Worm (Caenorhabditis elegans) whole organism, midembryonic: ENCODE results near the gene fipr-16.

Experiments
- T22C8.4 ChIP-seq: fragments of 200-800 bp; sonication (Bioruptor generic); IDR thresholded peaks from 2 replicates; pipeline ENCODE4 v1.3.6; 2022; ENCODE audit warnings: missing genetic modification characterization, missing compliant biosample characterization
- cog-1 ChIP-seq: sonication (generic microtip); optimal IDR thresholded peaks from 2 replicates; lab custom pipeline; 2016; ENCODE audit warnings: missing genetic modification characterization, missing compliant biosample characterization
- flt-1 ChIP-seq: fragments of 200-800 bp; sonication (Bioruptor generic); IDR thresholded peaks from 2 replicates; pipeline ENCODE4 v1.3.6; 2022; ENCODE audit warnings: missing genetic modification characterization, missing compliant biosample characterization
- klf-2 ChIP-seq: fragments of 200-800 bp; sonication (Bioruptor generic); conservative IDR thresholded peaks from 2 replicates; pipeline ENCODE4 v1.3.6; 2022; ENCODE audit warnings: missing genetic modification reagents, missing genetic modification characterization, missing compliant biosample characterization
- med-1 ChIP-seq: sonication (generic microtip); optimal IDR thresholded peaks from 2 replicates; lab custom pipeline; 2017; ENCODE audit warnings: missing genetic modification characterization, mild to moderate bottlenecking, missing compliant biosample characterization, antibody characterized with exemption, missing genetic modification reagents; ENCODE audit not compliant: insufficient read depth
- ref-1 ChIP-seq: fragments of 200-800 bp; sonication (Bioruptor generic); conservative IDR thresholded peaks from 2 replicates; pipeline ENCODE4 v1.3.6; 2022; ENCODE audit warnings: missing genetic modification reagents, missing genetic modification characterization, missing compliant biosample characterization
- tab-1 ChIP-seq: fragments of 200-800 bp; sonication (Bioruptor generic); IDR thresholded peaks from 2 replicates; pipeline ENCODE4 v1.3.6; 2022; ENCODE audit warnings: missing genetic modification characterization, missing compliant biosample characterization
- ztf-23 ChIP-seq: fragments of 200-800 bp; sonication (Bioruptor generic); IDR thresholded peaks from 2 replicates; pipeline ENCODE4 v1.3.6; 2022; ENCODE audit warnings: missing genetic modification reagents, missing genetic modification characterization, missing compliant biosample characterization
- ztf-29 ChIP-seq: fragments of 200-800 bp; sonication (Bioruptor generic); IDR thresholded peaks from 2 replicates; pipeline ENCODE4 v1.3.6; 2022; ENCODE audit warnings: missing genetic modification reagents, missing genetic modification characterization, missing compliant biosample characterization

Gene fipr-16

DNA sequence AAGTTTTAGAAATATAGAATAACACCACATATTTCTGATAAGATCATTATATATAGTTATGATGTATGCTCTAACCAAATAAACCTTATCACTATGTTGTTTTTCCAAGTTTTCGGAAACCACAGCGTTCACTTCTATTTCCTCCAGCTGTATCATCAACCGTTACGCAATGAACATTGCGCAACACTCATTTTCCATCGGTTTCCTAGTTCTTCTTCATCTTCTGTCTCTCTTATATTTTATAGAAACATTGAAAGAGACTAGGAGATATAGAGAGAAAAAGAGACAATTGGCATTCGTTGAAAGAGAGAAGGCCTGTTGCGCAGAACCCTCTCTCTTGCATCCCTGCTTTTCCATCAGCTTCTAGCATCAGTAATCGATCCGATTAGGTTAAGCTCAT lies 16.5 kb downstream of the fipr-16 start:
- TF ChIP-seq cog-1 (tag; lab: Kevin White, UChicago): no peak
- no peak for TF ChIP-seq med-1
- no peak for TF ChIP-seq klf-2 (GFP tag; lab: Robert Waterston, UW)
- no peak for TF ChIP-seq T22C8.4
- no peak for TF ChIP-seq flt-1 (GFP tag; lab: Robert Waterston, UW)
- TF ChIP-seq ztf-29 (GFP tag; lab: Robert Waterston, UW): no peak
- no peak for TF ChIP-seq tab-1 (GFP tag; lab: Robert Waterston, UW)
- TF ChIP-seq ztf-23: no peak
- no peak for TF ChIP-seq ref-1

DNA sequence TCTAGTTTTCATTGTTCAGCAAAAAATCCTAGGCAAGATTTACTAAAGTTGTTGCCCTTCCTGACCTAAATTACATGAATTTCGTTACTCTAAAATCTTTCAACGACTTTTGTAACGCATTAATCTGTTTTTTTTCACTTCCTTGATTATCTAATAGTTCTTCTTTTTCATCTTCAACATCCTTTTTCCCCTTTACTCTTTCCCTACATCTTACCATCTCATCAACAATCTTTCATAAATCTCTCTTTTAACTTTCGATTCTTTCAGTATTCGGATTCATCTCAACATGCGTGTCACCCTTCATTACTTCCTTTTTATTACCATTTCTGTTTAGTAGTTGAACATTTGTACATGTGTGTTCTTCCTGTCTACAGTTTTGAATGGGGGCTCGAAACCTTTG lies 16.9 kb downstream of the fipr-16 start:
- TF ChIP-seq ztf-23: no peak
- no peak for TF ChIP-seq ref-1
- no peak for TF ChIP-seq med-1

DNA sequence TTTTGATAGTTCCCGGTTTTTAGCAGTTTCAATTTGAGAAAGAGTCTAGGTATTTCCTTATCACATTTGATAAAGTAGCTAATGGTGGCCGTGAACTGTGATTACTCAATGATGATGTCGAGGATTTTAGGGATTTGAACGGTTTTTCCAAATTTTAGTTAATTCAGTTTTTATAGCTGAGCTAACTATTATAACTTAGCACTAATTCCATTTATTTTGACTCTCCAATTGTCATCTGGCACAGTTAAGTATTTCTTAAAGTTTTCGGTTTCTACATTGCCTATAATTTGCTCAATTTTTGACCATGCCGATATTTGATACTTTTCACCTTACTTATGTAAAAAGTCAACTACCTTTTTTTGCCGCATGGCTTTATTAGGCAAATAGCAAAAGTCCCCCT lies 17.5 kb downstream of the fipr-16 start:
- TF ChIP-seq flt-1 (GFP tag; lab: Robert Waterston, UW) (no peak), cog-1 (tag; lab: Kevin White, UChicago) (no peak), tab-1 (GFP tag; lab: Robert Waterston, UW) (no peak)

DNA sequence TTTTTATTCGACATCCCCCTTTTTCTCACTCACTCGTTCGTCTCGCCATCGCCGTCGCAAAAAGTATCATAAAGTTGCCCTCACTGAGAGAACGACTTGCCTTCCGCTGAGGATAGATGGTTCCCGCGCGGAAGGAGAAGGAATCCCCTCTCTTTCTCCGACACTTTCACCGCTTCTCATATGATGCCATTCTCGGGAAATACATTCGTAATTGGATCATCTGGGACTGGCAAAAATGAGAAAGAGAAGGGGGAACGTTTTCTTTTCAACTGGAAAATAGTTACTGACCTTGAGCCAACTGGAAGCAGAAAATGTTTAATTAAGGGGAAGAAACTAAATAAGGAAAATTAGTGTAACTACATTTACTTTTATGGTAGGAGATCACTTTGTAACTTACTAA lies 18.9 kb downstream of the fipr-16 start:
- TF ChIP-seq ztf-29 (GFP tag; lab: Robert Waterston, UW): no peak

DNA sequence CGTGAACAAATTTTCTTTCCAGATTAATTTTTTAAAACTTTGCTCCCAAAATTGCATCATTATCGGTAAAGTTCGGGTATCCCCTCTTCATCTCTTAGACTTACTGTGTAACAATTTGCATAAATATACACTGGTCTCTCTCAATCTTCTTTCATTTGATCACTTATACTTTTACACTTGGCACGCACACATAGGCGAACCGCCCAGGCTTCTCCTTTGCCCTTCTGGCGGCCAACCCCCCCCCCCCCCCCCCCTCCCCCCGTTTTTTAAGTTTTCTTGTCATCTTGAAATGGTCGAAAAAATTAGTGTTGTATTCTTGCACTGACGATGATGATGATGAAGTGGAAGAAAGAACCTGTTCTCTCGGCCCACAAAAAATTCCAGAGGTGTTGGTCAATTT lies 20.5 kb downstream of the fipr-16 start:
- TF ChIP-seq klf-2 (GFP tag; lab: Robert Waterston, UW) (no peak), ztf-23 (no peak), cog-1 (tag; lab: Kevin White, UChicago) (no peak), ztf-29 (GFP tag; lab: Robert Waterston, UW) (no peak), T22C8.4 (no peak), tab-1 (GFP tag; lab: Robert Waterston, UW) (no peak), flt-1 (GFP tag; lab: Robert Waterston, UW) (no peak), med-1 (no peak), ref-1 (no peak)

DNA sequence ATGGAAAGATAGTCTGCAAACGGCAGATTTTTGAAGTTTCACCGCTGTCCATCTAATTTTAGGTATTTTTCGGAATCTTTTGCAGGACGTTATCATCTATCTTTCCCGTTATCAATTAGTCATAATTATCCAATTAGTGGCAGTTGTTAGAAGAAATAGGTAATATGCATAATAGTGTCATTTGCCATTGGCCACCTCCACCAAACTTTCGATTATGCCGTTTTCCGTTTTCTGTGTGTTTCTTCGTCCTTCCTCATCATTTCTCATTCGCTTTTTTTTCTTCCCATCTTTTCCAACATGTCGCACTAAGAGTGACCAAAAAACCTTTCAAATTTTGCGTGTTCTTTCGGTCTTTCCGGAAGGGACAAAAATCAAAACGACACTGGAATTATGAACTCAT lies 26.4 kb downstream of the fipr-16 start:
- TF ChIP-seq med-1 (no peak), ztf-23 (no peak), ztf-29 (GFP tag; lab: Robert Waterston, UW) (no peak), cog-1 (tag; lab: Kevin White, UChicago) (no peak), T22C8.4 (no peak), klf-2 (GFP tag; lab: Robert Waterston, UW) (no peak), flt-1 (GFP tag; lab: Robert Waterston, UW) (no peak), ref-1 (no peak), tab-1 (GFP tag; lab: Robert Waterston, UW) (no peak)

DNA sequence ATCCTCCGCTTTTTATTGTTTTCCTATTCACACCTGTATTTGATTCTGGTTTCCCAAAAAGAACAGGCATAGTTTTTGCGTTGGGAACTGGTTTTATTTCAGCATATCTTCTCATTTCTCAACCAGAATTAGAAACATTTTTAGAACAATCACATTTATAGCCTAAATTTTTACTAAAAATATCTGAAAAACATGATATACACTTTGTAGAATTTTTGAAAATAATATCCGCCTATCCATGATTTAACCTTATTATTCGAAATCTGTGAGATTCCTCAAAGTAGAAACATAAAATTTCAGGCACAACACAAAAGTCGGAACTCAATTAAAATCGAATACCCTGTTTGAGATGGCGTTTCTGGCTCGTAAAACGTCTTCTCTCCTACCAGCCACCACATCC lies 29.9 kb downstream of the fipr-16 start, which contains the start of gene acdh-6:
TSS of gene acdh-6 (plus strand) at position 301 of the 400 bp plus-strand sequence.
- no peak for TF ChIP-seq ztf-23
- TF ChIP-seq flt-1 (GFP tag; lab: Robert Waterston, UW): no peak
- TF ChIP-seq cog-1 (tag; lab: Kevin White, UChicago): no peak
- no peak for TF ChIP-seq ref-1
- no peak for TF ChIP-seq T22C8.4
- TF ChIP-seq med-1: no peak
- TF ChIP-seq tab-1 (GFP tag; lab: Robert Waterston, UW): no peak
- no peak for TF ChIP-seq klf-2 (GFP tag; lab: Robert Waterston, UW)
- TF ChIP-seq ztf-29 (GFP tag; lab: Robert Waterston, UW): no peak

DNA sequence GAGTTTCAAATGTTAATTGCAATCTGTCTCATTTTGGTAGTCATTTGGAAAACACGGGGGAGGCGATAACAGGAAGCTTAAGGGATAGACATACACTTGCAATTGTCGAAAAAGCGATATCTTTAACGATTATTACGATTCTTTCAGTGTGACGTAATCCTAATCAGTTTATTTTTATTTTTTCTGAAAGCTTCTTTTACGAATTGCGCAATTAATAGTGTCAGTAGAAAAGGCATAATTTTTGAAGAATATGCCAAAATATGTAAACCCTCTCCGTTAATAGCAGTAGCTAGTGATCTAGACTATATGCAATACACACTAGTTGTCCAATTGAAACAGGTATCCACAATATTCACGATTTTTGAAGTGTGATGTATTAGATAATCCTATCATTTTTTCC lies 30.4 kb downstream of the fipr-16 start:
- no peak for TF ChIP-seq ztf-23
- no peak for TF ChIP-seq cog-1 (tag; lab: Kevin White, UChicago)
- no peak for TF ChIP-seq T22C8.4
- TF ChIP-seq flt-1 (GFP tag; lab: Robert Waterston, UW): no peak
- no peak for TF ChIP-seq ztf-29 (GFP tag; lab: Robert Waterston, UW)
- TF ChIP-seq tab-1 (GFP tag; lab: Robert Waterston, UW): no peak
- TF ChIP-seq klf-2 (GFP tag; lab: Robert Waterston, UW): no peak
- no peak for TF ChIP-seq med-1
- TF ChIP-seq ref-1: no peak

DNA sequence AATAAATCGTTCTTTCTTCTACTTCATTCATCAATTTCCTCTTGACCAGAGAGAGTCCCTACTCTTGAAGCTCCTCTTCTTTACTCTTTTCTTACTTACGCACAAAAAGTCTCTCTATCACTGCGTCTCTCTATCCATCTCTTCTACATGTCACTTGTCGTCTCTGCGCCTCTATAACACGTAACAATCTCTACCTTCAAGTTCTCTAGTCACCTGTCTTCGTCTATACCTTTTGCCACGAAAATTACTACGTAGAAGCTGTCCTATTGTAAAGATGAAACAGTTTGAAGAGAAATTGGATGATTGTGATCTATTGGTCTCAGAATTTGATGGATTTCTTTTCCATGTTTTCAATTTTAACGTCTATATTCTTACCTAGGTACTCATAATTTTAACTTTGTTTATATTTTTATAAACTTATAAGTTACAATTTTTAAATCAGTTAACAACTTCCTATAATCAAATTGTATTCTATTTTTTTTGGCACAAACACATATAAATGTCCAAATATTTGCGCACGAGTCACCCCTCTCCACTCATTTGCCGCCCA lies 33.9 kb downstream of the fipr-16 start, which contains the start of gene C02D5.2:
TSS of gene C02D5.2 (plus strand) at position 500 of the 550 bp plus-strand sequence.
- TF ChIP-seq cog-1 (tag; lab: Kevin White, UChicago) (peak; percentile 44), T22C8.4 (no peak)

DNA sequence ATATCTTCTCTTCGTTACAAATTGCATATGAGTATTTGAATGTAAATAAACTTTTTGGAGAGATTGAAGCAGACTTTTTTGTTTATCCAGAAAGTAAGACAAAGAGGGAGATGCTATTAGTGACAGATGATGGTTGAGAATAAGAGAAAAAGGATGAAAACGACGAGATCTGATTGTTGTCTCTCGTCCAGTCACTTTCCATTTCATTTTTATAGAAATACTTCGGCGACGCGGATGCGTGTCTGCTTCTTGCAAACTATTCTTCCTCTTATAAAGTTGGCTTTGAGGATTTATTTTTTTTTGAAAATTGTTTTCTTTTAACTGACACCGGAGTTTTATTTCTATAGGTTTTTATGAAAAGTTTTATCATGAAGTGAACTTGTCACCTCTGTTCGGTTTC lies 35.1 kb downstream of the fipr-16 start:
- TF ChIP-seq flt-1 (GFP tag; lab: Robert Waterston, UW) (no peak), cog-1 (tag; lab: Kevin White, UChicago) (no peak), med-1 (no peak), ref-1 (no peak), ztf-23 (no peak), tab-1 (GFP tag; lab: Robert Waterston, UW) (no peak), T22C8.4 (no peak), ztf-29 (GFP tag; lab: Robert Waterston, UW) (no peak), klf-2 (GFP tag; lab: Robert Waterston, UW) (no peak)

DNA sequence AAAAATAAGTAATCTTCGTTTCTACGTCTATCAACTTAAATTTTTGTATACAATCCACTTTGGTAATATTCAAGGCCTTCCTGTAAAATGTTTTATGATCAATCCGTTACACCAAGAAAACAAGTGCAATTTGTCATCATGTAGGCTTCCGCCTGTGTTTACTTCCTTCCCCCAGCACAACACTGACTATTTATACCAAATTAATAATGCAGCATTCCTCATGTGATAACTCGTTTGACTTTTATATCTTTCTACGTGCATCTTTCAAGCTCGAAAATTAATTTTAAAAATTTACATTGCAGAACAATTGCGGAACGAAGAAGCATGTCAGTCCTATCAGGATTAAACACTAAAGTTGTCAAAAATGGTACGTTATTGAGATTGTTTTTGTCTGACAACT lies 36.3 kb downstream of the fipr-16 start, which contains the start of gene gsto-2:
TSS of gene gsto-2 (plus strand) at position 301 of the 400 bp plus-strand sequence.
- TF ChIP-seq med-1: no peak

DNA sequence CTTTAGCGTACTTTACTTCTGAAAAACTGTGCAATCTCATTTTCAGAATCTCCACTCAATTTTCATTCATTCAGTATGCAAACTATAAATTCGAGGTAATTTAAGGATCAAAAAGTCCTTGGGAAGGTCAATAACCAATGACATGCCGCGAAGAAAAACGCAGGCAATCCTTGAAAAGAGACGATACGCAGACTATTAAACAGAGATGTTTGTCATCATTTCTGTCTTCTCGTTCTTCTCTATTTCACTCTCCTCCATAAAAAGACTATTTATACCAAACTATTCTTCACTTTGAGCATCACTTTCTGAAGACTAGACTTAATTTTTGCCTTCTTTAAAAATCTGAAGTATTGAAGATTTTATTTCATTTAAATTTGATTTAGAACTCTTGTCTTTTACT lies 38.7 kb downstream of the fipr-16 start, which contains the start of gene C02D5.4:
TSS of gene C02D5.4 (plus strand) at position 41 of the 400 bp plus-strand sequence.
- TF ChIP-seq ref-1 (no peak), T22C8.4 (no peak), ztf-23 (no peak), cog-1 (tag; lab: Kevin White, UChicago) (no peak), ztf-29 (GFP tag; lab: Robert Waterston, UW) (no peak), flt-1 (GFP tag; lab: Robert Waterston, UW) (no peak), tab-1 (GFP tag; lab: Robert Waterston, UW) (no peak), med-1 (no peak), klf-2 (GFP tag; lab: Robert Waterston, UW) (no peak)
